Worm (Caenorhabditis elegans) whole organism, L3 larva: Measurements from ENCODE around the gene R102.1.

Source experiments
- R02D3.7 ChIP-seq: fragments of 150-350 bp; optimal IDR thresholded peaks from 2 replicates; lab custom pipeline; 2014; ENCODE audit warnings: missing biosample characterization, missing genetic modification characterization
- ZK546.5 ChIP-seq: sonication (generic microtip); optimal IDR thresholded peaks from 2 replicates; lab custom pipeline; 2017; ENCODE audit warnings: missing biosample characterization, missing genetic modification characterization
- aly-2 ChIP-seq: fragments of 150-350 bp; optimal IDR thresholded peaks from 2 replicates; lab custom pipeline; 2014; ENCODE audit warnings: missing biosample characterization, missing genetic modification characterization
- ama-1 ChIP-seq: fragments of 150-350 bp; optimal IDR thresholded peaks from 2 replicates; lab custom pipeline; 2018
- ceh-16 ChIP-seq: sonication (generic microtip); optimal IDR thresholded peaks from 2 replicates; lab custom pipeline; 2017; ENCODE audit warnings: missing biosample characterization, missing genetic modification characterization
- ceh-28 ChIP-seq: fragments of 150-350 bp; optimal IDR thresholded peaks from 2 replicates; lab custom pipeline; 2014; ENCODE audit warnings: missing biosample characterization, missing genetic modification reagents, missing genetic modification characterization
- ceh-82 ChIP-seq: fragments of 150-350 bp; optimal IDR thresholded peaks from 2 replicates; lab custom pipeline; 2014; ENCODE audit warnings: missing biosample characterization, missing genetic modification characterization
- ceh-9 ChIP-seq: sonication (generic microtip); optimal IDR thresholded peaks from 2 replicates; lab custom pipeline; 2018; ENCODE audit warnings: missing biosample characterization, missing genetic modification characterization
- daf-12 ChIP-seq: fragments of 150-350 bp; optimal IDR thresholded peaks from 2 replicates; lab custom pipeline; 2014; ENCODE audit warnings: missing biosample characterization, missing genetic modification reagents, missing genetic modification characterization
- egl-27 ChIP-seq: sonication (generic microtip); optimal IDR thresholded peaks from 4 replicates; lab custom pipeline; 2017; ENCODE audit warnings: missing biosample characterization, missing genetic modification reagents, missing genetic modification characterization
- egl-5 ChIP-seq: fragments of 150-350 bp; optimal IDR thresholded peaks from 2 replicates; lab custom pipeline; 2017; ENCODE audit warnings: missing biosample characterization, missing genetic modification reagents, missing genetic modification characterization, inconsistent platforms
- elt-1 ChIP-seq: fragments of 150-350 bp; optimal IDR thresholded peaks from 2 replicates; lab custom pipeline; 2014; ENCODE audit warnings: missing biosample characterization, missing genetic modification characterization
- elt-2 ChIP-seq: sonication (generic microtip); optimal IDR thresholded peaks from 2 replicates; lab custom pipeline; 2016; ENCODE audit warnings: missing genetic modification reagents, mild to moderate bottlenecking, missing genetic modification characterization, missing compliant biosample characterization
- elt-3 ChIP-seq, 3 experiments: fragments of 150-350 bp in 1 of 3; sonication (generic microtip) in 2 of 3; optimal IDR thresholded peaks; 2 replicates in 2 of 3; 4 replicates in 1 of 3; lab custom pipeline; 2014 to 2017; ENCODE audit warnings: missing biosample characterization in 3 of 3, missing genetic modification characterization in 3 of 3
- eor-1 ChIP-seq, 2 experiments: fragments of 150-350 bp; optimal IDR thresholded peaks; 2 replicates each; lab custom pipeline; 2014 to 2018; ENCODE audit warnings: missing biosample characterization in 2 of 2, missing genetic modification characterization in 2 of 2
- fkh-10 ChIP-seq: sonication (generic microtip); optimal IDR thresholded peaks from 2 replicates; lab custom pipeline; 2017; ENCODE audit warnings: missing biosample characterization, missing genetic modification reagents, missing genetic modification characterization
- fkh-2 ChIP-seq: fragments of 150-350 bp; optimal IDR thresholded peaks from 2 replicates; lab custom pipeline; 2014; ENCODE audit warnings: missing biosample characterization, missing genetic modification reagents, missing genetic modification characterization
- fos-1 ChIP-seq: fragments of 150-350 bp; optimal IDR thresholded peaks from 2 replicates; lab custom pipeline; 2014; ENCODE audit warnings: missing biosample characterization, missing genetic modification characterization
- hmg-11 ChIP-seq: sonication (generic microtip); optimal IDR thresholded peaks from 2 replicates; lab custom pipeline; 2016; ENCODE audit warnings: missing genetic modification characterization, missing compliant biosample characterization
- jun-1 ChIP-seq: fragments of 150-350 bp; optimal IDR thresholded peaks from 2 replicates; lab custom pipeline; 2014; ENCODE audit warnings: missing biosample characterization, missing genetic modification reagents, missing genetic modification characterization
- lin-15B ChIP-seq: fragments of 150-350 bp; optimal IDR thresholded peaks from 2 replicates; lab custom pipeline; 2014; ENCODE audit warnings: missing biosample characterization, missing genetic modification characterization
- lin-39 ChIP-seq: fragments of 150-350 bp; optimal IDR thresholded peaks from 2 replicates; lab custom pipeline; 2018; ENCODE audit warnings: missing biosample characterization, missing genetic modification reagents, missing genetic modification characterization
- lsy-12 ChIP-seq: sonication (generic microtip); optimal IDR thresholded peaks from 2 replicates; lab custom pipeline; 2016; ENCODE audit warnings: mild to moderate bottlenecking, missing genetic modification characterization, missing compliant biosample characterization
- mdl-1 ChIP-seq: fragments of 150-350 bp; optimal IDR thresholded peaks from 2 replicates; lab custom pipeline; 2014; ENCODE audit warnings: missing biosample characterization, missing genetic modification characterization
- mml-1 ChIP-seq: fragments of 150-350 bp; sonication (generic microtip); optimal IDR thresholded peaks from 3 replicates; lab custom pipeline; 2014; ENCODE audit warnings: missing biosample characterization, missing genetic modification characterization
- nfya-1 ChIP-seq: sonication (generic microtip); optimal IDR thresholded peaks from 2 replicates; lab custom pipeline; 2017; ENCODE audit warnings: missing genetic modification characterization, mild to moderate bottlenecking, missing compliant biosample characterization, antibody characterized with exemption, moderate library complexity; ENCODE audit not compliant: insufficient read depth
- nhr-11 ChIP-seq: fragments of 150-350 bp; optimal IDR thresholded peaks from 2 replicates; lab custom pipeline; 2014; ENCODE audit warnings: missing biosample characterization, missing genetic modification characterization
- nhr-12 ChIP-seq: fragments of 150-350 bp; optimal IDR thresholded peaks from 2 replicates; lab custom pipeline; 2014; ENCODE audit warnings: missing biosample characterization, missing genetic modification characterization
- nhr-23 ChIP-seq: fragments of 150-350 bp; optimal IDR thresholded peaks from 2 replicates; lab custom pipeline; 2014; ENCODE audit warnings: missing biosample characterization, missing genetic modification reagents, missing genetic modification characterization
- nhr-237 ChIP-seq: fragments of 150-350 bp; optimal IDR thresholded peaks from 2 replicates; lab custom pipeline; 2014; ENCODE audit warnings: missing biosample characterization, missing genetic modification characterization
- nhr-25 ChIP-seq: sonication (generic microtip); optimal IDR thresholded peaks from 2 replicates; lab custom pipeline; 2017; ENCODE audit warnings: missing biosample characterization, missing genetic modification characterization
- nhr-28 ChIP-seq: fragments of 150-350 bp; optimal IDR thresholded peaks from 2 replicates; lab custom pipeline; 2014; ENCODE audit warnings: missing biosample characterization, missing genetic modification characterization
- nhr-43 ChIP-seq: sonication (generic microtip); optimal IDR thresholded peaks from 2 replicates; lab custom pipeline; 2016; ENCODE audit warnings: mild to moderate bottlenecking, missing genetic modification characterization, missing compliant biosample characterization; ENCODE audit not compliant: poor library complexity, severe bottlenecking
- nhr-67 ChIP-seq: fragments of 150-350 bp; optimal IDR thresholded peaks from 2 replicates; lab custom pipeline; 2014; ENCODE audit warnings: missing biosample characterization, missing genetic modification characterization
- nhr-76 ChIP-seq: fragments of 150-350 bp; sonication (generic microtip); optimal IDR thresholded peaks from 5 replicates; lab custom pipeline; 2014; ENCODE audit warnings: missing biosample characterization, missing genetic modification characterization
- nhr-77 ChIP-seq: fragments of 150-350 bp; optimal IDR thresholded peaks from 2 replicates; lab custom pipeline; 2014; ENCODE audit warnings: missing biosample characterization, missing genetic modification characterization
- pha-4 ChIP-seq: fragments of 150-350 bp; optimal IDR thresholded peaks from 2 replicates; lab custom pipeline; 2014; ENCODE audit warnings: missing biosample characterization, missing genetic modification reagents, missing genetic modification characterization
- pqm-1 ChIP-seq: fragments of 150-350 bp; optimal IDR thresholded peaks from 2 replicates; lab custom pipeline; 2017; ENCODE audit warnings: missing biosample characterization, missing genetic modification characterization, inconsistent platforms
- sea-2 ChIP-seq: fragments of 150-350 bp; sonication (generic microtip); optimal IDR thresholded peaks from 4 replicates; lab custom pipeline; 2014; ENCODE audit warnings: missing biosample characterization, missing genetic modification reagents, missing genetic modification characterization
- skn-1 ChIP-seq: fragments of 150-350 bp; optimal IDR thresholded peaks from 2 replicates; lab custom pipeline; 2014; ENCODE audit warnings: missing biosample characterization, missing genetic modification characterization
- snpc-4 ChIP-seq: fragments of 150-350 bp; optimal IDR thresholded peaks from 2 replicates; lab custom pipeline; 2014; ENCODE audit warnings: missing biosample characterization, missing genetic modification characterization
- tbx-2 ChIP-seq: sonication (generic microtip); optimal IDR thresholded peaks from 2 replicates; lab custom pipeline; 2016; ENCODE audit warnings: mild to moderate bottlenecking, missing genetic modification characterization, missing compliant biosample characterization
- unc-39 ChIP-seq: sonication (generic microtip); optimal IDR thresholded peaks from 4 replicates; lab custom pipeline; 2017; ENCODE audit warnings: missing biosample characterization, missing genetic modification characterization
- unc-62 ChIP-seq: fragments of 150-350 bp; sonication (generic microtip); optimal IDR thresholded peaks from 4 replicates; lab custom pipeline; 2014; ENCODE audit warnings: missing biosample characterization, missing genetic modification reagents, missing genetic modification characterization
- zag-1 ChIP-seq: fragments of 150-350 bp; optimal IDR thresholded peaks from 2 replicates; lab custom pipeline; 2014; ENCODE audit warnings: missing biosample characterization, missing genetic modification characterization
- ztf-11 ChIP-seq: fragments of 150-350 bp; optimal IDR thresholded peaks from 2 replicates; lab custom pipeline; 2014; ENCODE audit warnings: missing biosample characterization, missing genetic modification characterization
- ztf-4 ChIP-seq: fragments of 150-350 bp; optimal IDR thresholded peaks from 2 replicates; lab custom pipeline; 2014; ENCODE audit warnings: missing biosample characterization, missing genetic modification characterization

The R102.1 gene

ce11 chrIV:10697022-10697979, 11.5 kb downstream of the R102.1 start, which contains the start of gene allo-1:
Gene allo-1 (minus strand): TSS chrIV:10697072.
- no peak for TF ChIP-seq lsy-12 (tag; lab: Kevin White, UChicago)
- no peak for TF ChIP-seq mml-1 (tag; lab: Kevin White, UChicago)
- no peak for TF ChIP-seq fkh-2
- no peak for TF ChIP-seq fos-1 (tag; lab: Kevin White, UChicago)
- no peak for TF ChIP-seq egl-27
- peak; percentile 47 for TF ChIP-seq elt-2
- TF ChIP-seq unc-62: no peak
- TF ChIP-seq ztf-11 (tag; lab: Kevin White, UChicago): no peak
- TF ChIP-seq nhr-67: no peak
- no peak for TF ChIP-seq ceh-82
- TF ChIP-seq nhr-28 (tag; lab: Kevin White, UChicago): no peak
- TF ChIP-seq ztf-4 (tag; lab: Kevin White, UChicago): no peak
- TF ChIP-seq ama-1 (lab: Kevin White, UChicago): peak; percentile 8
- no peak for TF ChIP-seq mdl-1 (tag; lab: Kevin White, UChicago)
- no peak for TF ChIP-seq elt-1 (tag; lab: Kevin White, UChicago)
- no peak for TF ChIP-seq tbx-2 (tag; lab: Kevin White, UChicago)
- TF ChIP-seq zag-1: no peak
- no peak for TF ChIP-seq unc-39 (tag; lab: Kevin White, UChicago)
- TF ChIP-seq nhr-23 (tag; lab: Kevin White, UChicago): peak; percentile 72
- peak; percentile 40 for TF ChIP-seq lin-39 (tag; lab: Kevin White, UChicago)
- TF ChIP-seq nhr-237 (tag; lab: Kevin White, UChicago): no peak
- no peak for TF ChIP-seq nhr-11
- no peak for TF ChIP-seq eor-1 (tag; optimal IDR thresholded peaks at IDR 0.05; lab: Kevin White, UChicago)
- TF ChIP-seq egl-5 (tag; lab: Kevin White, UChicago): peak; percentile 58
- no peak for TF ChIP-seq nhr-12 (tag; lab: Kevin White, UChicago)
- peak; percentile 67 for TF ChIP-seq pha-4 (tag; lab: Kevin White, UChicago)
- TF ChIP-seq aly-2: no peak
- TF ChIP-seq fkh-10 (GFP tag; lab: Kevin White, UChicago): no peak
- peak; percentile 33 for TF ChIP-seq ceh-28 (tag; lab: Kevin White, UChicago)
- TF ChIP-seq skn-1 (tag; lab: Kevin White, UChicago): peak; percentile 1
- TF ChIP-seq sea-2 (GFP tag; lab: Kevin White, UChicago): no peak
- no peak for TF ChIP-seq ceh-16 (tag; lab: Kevin White, UChicago)
- no peak for TF ChIP-seq nhr-77 (tag; lab: Kevin White, UChicago)
- no peak for TF ChIP-seq elt-3 (tag; optimal IDR thresholded peaks at IDR 0.05; lab: Kevin White, UChicago)
- TF ChIP-seq jun-1 (tag; lab: Kevin White, UChicago): peak; percentile 72
- TF ChIP-seq nfya-1 (tag; lab: Kevin White, UChicago): peak; percentile 36
- TF ChIP-seq nhr-76 (tag; lab: Kevin White, UChicago): no peak
- no peak for TF ChIP-seq nhr-43 (tag; lab: Kevin White, UChicago)
- peak; percentile 45 for TF ChIP-seq hmg-11 (tag; lab: Kevin White, UChicago)
- TF ChIP-seq snpc-4 (tag; lab: Kevin White, UChicago): peak; percentile 67
- no peak for TF ChIP-seq daf-12 (tag; lab: Kevin White, UChicago)
- TF ChIP-seq lin-15B (tag; lab: Kevin White, UChicago): peak; percentile 23
- no peak for TF ChIP-seq R02D3.7 (tag; lab: Kevin White, UChicago)
- peak; percentile 86 for TF ChIP-seq nhr-25 (tag; lab: Kevin White, UChicago)
- no peak for TF ChIP-seq ZK546.5
- no peak for TF ChIP-seq ceh-9 (tag; lab: Kevin White, UChicago)
- peak; percentile 15 for TF ChIP-seq pqm-1
